Fruit fly (Drosophila melanogaster) whole organism, wandering third instar larva: ENCODE results near the gene CG42828.

Experiments
- CG32264 ChIP-seq: fragments of 200-800 bp; sonication (Bioruptor generic); optimal IDR thresholded peaks from 2 replicates; lab custom pipeline; 2016; ENCODE audit warnings: missing biosample characterization, missing genetic modification characterization
- h ChIP-seq: fragments of 200-800 bp; sonication (Bioruptor generic); optimal IDR thresholded peaks from 3 replicates; lab custom pipeline; 2016; ENCODE audit warnings: missing biosample characterization, mild to moderate bottlenecking, missing genetic modification characterization

DNA sequence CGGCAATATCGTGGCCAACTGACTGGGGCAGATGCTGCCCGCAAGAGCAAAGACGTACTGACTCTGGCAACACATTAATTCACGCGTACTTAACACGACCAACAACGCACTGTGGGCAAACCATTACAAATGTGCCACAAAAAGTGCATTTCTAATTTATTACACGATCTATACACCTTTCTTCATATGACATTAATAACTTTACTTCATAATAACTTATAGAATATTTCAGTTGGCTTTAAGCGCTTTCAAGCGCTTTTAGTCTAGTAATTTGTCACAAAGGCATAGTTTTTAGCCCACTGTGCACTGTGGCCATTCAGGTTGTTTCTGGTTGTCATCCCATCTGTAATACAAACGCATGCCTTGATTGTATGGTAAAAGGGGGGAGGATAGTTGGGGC lies 5.3 kb upstream of the CG42828 start:
- no peak for TF ChIP-seq h
- TF ChIP-seq CG32264: no peak
